Fruit fly (Drosophila melanogaster) whole organism, prepupa: Measurements from ENCODE around the gene mtg.
A peak's percentile ranks its signal among the peaks of the same experiment; 100 is the strongest.

Experiments used
- Eip78C ChIP-seq: fragments of 200-800 bp; sonication (Bioruptor generic); peaks from one replicate; lab custom pipeline; 2016; ENCODE audit warnings: missing biosample characterization, missing genetic modification characterization
- dac ChIP-seq: fragments of 200-800 bp; sonication (Bioruptor generic); optimal IDR thresholded peaks from 2 replicates; lab custom pipeline; 2017; ENCODE audit warnings: missing biosample characterization, mild to moderate bottlenecking, missing genetic modification characterization
- fkh ChIP-seq: fragments of 200-800 bp; sonication (Bioruptor generic); optimal IDR thresholded peaks from 3 replicates; lab custom pipeline; 2017; ENCODE audit warnings: missing biosample characterization, mild to moderate bottlenecking, missing genetic modification characterization, moderate library complexity
- vri ChIP-seq: fragments of 200-800 bp; sonication (Bioruptor generic); optimal IDR thresholded peaks from 3 replicates; lab custom pipeline; 2016; ENCODE audit warnings: missing biosample characterization, mild to moderate bottlenecking, missing genetic modification characterization

mtg gene

dm6 chr3R:8307283-8307682 lies 57.0 kb downstream of the mtg start:
- no peak for TF ChIP-seq dac

- TF ChIP-seq Eip78C (GFP tag; lab: Kevin White, UChicago) (peak; percentile 34), fkh (GFP tag; lab: Kevin White, UChicago) (peak; percentile 72), vri (GFP tag; lab: Kevin White, UChicago) (no peak)
- TF ChIP-seq, all 60 proteins: peak for 2
These were observed 58.2 kb downstream of the mtg start, which contains the start of gene tex for dm6 chr3R:8308515-8308959. Gene tex, minus strand, starts transcription at chr3R:8308645.
